Worm (Caenorhabditis elegans) whole organism, mixed stage, embryonic: Measurements from ENCODE around the gene F10E9.3.
A peak's percentile ranks its signal among the peaks of the same experiment; 100 is the strongest.

Experiments
- M03D4.4 ChIP-seq: sonication (generic microtip); optimal IDR thresholded peaks from 2 replicates; lab custom pipeline; 2017; ENCODE audit warnings: mild to moderate bottlenecking, missing genetic modification characterization, missing compliant biosample characterization
- blmp-1 ChIP-seq: fragments of 150-350 bp; optimal IDR thresholded peaks from 2 replicates; lab custom pipeline; 2014; ENCODE audit warnings: missing biosample characterization, missing genetic modification characterization
- ceh-39 ChIP-seq: fragments of 150-350 bp; optimal IDR thresholded peaks from 2 replicates; lab custom pipeline; 2014; ENCODE audit warnings: missing biosample characterization, missing genetic modification characterization
- ceh-83 ChIP-seq: fragments of 200-800 bp; sonication (Bioruptor generic); optimal IDR thresholded peaks from 2 replicates; lab custom pipeline; 2018; ENCODE audit warnings: mild to moderate bottlenecking, missing genetic modification characterization, missing compliant biosample characterization
- ces-1 ChIP-seq: fragments of 150-350 bp; optimal IDR thresholded peaks from 2 replicates; lab custom pipeline; 2014; ENCODE audit warnings: missing biosample characterization, missing genetic modification reagents, missing genetic modification characterization
- drap-1 ChIP-seq: fragments of 200-800 bp; sonication (Bioruptor generic); optimal IDR thresholded peaks from 3 replicates; lab custom pipeline; 2018; ENCODE audit warnings: mild to moderate bottlenecking, missing genetic modification characterization, missing compliant biosample characterization
- elt-1 ChIP-seq: sonication (generic microtip); optimal IDR thresholded peaks from 2 replicates; lab custom pipeline; 2017; ENCODE audit warnings: missing genetic modification characterization, mild to moderate bottlenecking, missing compliant biosample characterization, antibody characterized with exemption, moderate library complexity, borderline replicate concordance; ENCODE audit not compliant: insufficient read depth
- elt-3 ChIP-seq: fragments of 150-350 bp; optimal IDR thresholded peaks from 2 replicates; lab custom pipeline; 2014; ENCODE audit warnings: missing biosample characterization, missing genetic modification characterization
- flh-1 ChIP-seq: fragments of 200-800 bp; sonication (Bioruptor generic); optimal IDR thresholded peaks from 2 replicates; lab custom pipeline; 2018; ENCODE audit warnings: mild to moderate bottlenecking, missing genetic modification characterization, moderate library complexity, missing compliant biosample characterization
- ham-2 ChIP-seq: fragments of 200-800 bp; sonication (Bioruptor generic); optimal IDR thresholded peaks from 2 replicates; lab custom pipeline; 2018; ENCODE audit warnings: mild to moderate bottlenecking, missing genetic modification characterization, missing compliant biosample characterization
- hlh-1 ChIP-seq: fragments of 150-350 bp; optimal IDR thresholded peaks from 2 replicates; lab custom pipeline; 2014; ENCODE audit warnings: missing biosample characterization, missing genetic modification reagents, missing genetic modification characterization
- lin-13 ChIP-seq: fragments of 150-350 bp; optimal IDR thresholded peaks from 2 replicates; lab custom pipeline; 2014; ENCODE audit warnings: missing biosample characterization, missing genetic modification characterization
- lin-32 ChIP-seq: fragments of 200-800 bp; sonication (Bioruptor generic); optimal IDR thresholded peaks from 2 replicates; lab custom pipeline; 2018; ENCODE audit warnings: mild to moderate bottlenecking, missing genetic modification characterization, missing compliant biosample characterization
- lsy-2 ChIP-seq: fragments of 150-350 bp; optimal IDR thresholded peaks from 2 replicates; lab custom pipeline; 2014; ENCODE audit warnings: missing biosample characterization, missing genetic modification characterization
- mab-5 ChIP-seq: fragments of 150-350 bp; optimal IDR thresholded peaks from 2 replicates; lab custom pipeline; 2014; ENCODE audit warnings: missing biosample characterization, missing genetic modification characterization
- nhr-2 ChIP-seq: fragments of 150-350 bp; optimal IDR thresholded peaks from 2 replicates; lab custom pipeline; 2014; ENCODE audit warnings: missing biosample characterization, missing genetic modification characterization
- nhr-28 ChIP-seq: fragments of 150-350 bp; optimal IDR thresholded peaks from 2 replicates; lab custom pipeline; 2014; ENCODE audit warnings: missing biosample characterization, missing genetic modification characterization
- nhr-76 ChIP-seq: sonication (generic microtip); optimal IDR thresholded peaks from 2 replicates; lab custom pipeline; 2017; ENCODE audit warnings: missing biosample characterization, missing genetic modification characterization
- sem-2 ChIP-seq: fragments of 200-800 bp; sonication (Bioruptor generic); optimal IDR thresholded peaks from 2 replicates; lab custom pipeline; 2018; ENCODE audit warnings: mild to moderate bottlenecking, missing genetic modification characterization, missing compliant biosample characterization
- sptf-1 ChIP-seq: sonication (generic microtip); optimal IDR thresholded peaks from 2 replicates; lab custom pipeline; 2017; ENCODE audit warnings: mild to moderate bottlenecking, missing genetic modification characterization, moderate library complexity, missing compliant biosample characterization
- unc-120 ChIP-seq: sonication (generic microtip); optimal IDR thresholded peaks from 2 replicates; lab custom pipeline; 2017; ENCODE audit warnings: missing genetic modification characterization, missing compliant biosample characterization; ENCODE audit not compliant: poor library complexity, severe bottlenecking
- unc-39 ChIP-seq: fragments of 150-350 bp; optimal IDR thresholded peaks from 2 replicates; lab custom pipeline; 2014; ENCODE audit warnings: missing biosample characterization, missing genetic modification characterization
- zip-8 ChIP-seq: fragments of 150-350 bp; optimal IDR thresholded peaks from 2 replicates; lab custom pipeline; 2014; ENCODE audit warnings: missing biosample characterization, missing genetic modification characterization
- ztf-11 ChIP-seq: fragments of 150-350 bp; optimal IDR thresholded peaks from 2 replicates; lab custom pipeline; 2014; ENCODE audit warnings: missing biosample characterization, missing genetic modification characterization

The F10E9.3 gene

ce11 chrIII:8280352-8280751 is 30.5 kb upstream of the F10E9.3 start:
- TF ChIP-seq drap-1 (GFP tag; lab: Kevin White, UChicago) (no peak), unc-39 (no peak), M03D4.4 (tag; lab: Kevin White, UChicago) (no peak), sem-2 (GFP tag; lab: Kevin White, UChicago) (no peak), nhr-2 (tag; lab: Kevin White, UChicago) (no peak), nhr-28 (tag; lab: Kevin White, UChicago) (no peak), hlh-1 (tag; lab: Kevin White, UChicago) (no peak)

ce11 chrIII:8281310-8281709 is 29.5 kb upstream of the F10E9.3 start:
- no peak for TF ChIP-seq lin-13 (tag; lab: Kevin White, UChicago)
- TF ChIP-seq ztf-11 (tag; lab: Kevin White, UChicago) = no peak
- peak; percentile 4 for TF ChIP-seq nhr-2 (tag; lab: Kevin White, UChicago)
- TF ChIP-seq elt-3 (tag; lab: Kevin White, UChicago) = no peak
- TF ChIP-seq, all 35 proteins: peak for 1

ce11 chrIII:8283525-8283924 is 27.3 kb upstream of the F10E9.3 start:
- no peak for TF ChIP-seq sem-2 (GFP tag; lab: Kevin White, UChicago)
- TF ChIP-seq zip-8 (tag; lab: Kevin White, UChicago) = peak; percentile 35
- TF ChIP-seq hlh-1 (tag; lab: Kevin White, UChicago) = peak; percentile 5
- TF ChIP-seq nhr-2 (tag; lab: Kevin White, UChicago) = peak; percentile 21
- TF ChIP-seq ceh-83 = no peak

- no peak for TF ChIP-seq lin-32 (GFP tag; lab: Kevin White, UChicago)
- TF ChIP-seq ces-1 (GFP tag; lab: Kevin White, UChicago) = peak; percentile 23
- TF ChIP-seq flh-1 (GFP tag; lab: Kevin White, UChicago) = no peak
- no peak for TF ChIP-seq zip-8 (tag; lab: Kevin White, UChicago)
Measured at ce11 chrIII:8286003-8286402, 24.8 kb upstream of the F10E9.3 start.

ce11 chrIII:8286824-8287223 is 24.0 kb upstream of the F10E9.3 start:
- no peak for TF ChIP-seq flh-1 (GFP tag; lab: Kevin White, UChicago)
- peak; percentile 91 for TF ChIP-seq hlh-1 (tag; lab: Kevin White, UChicago)
- TF ChIP-seq, all 35 proteins: peak for 1

ce11 chrIII:8287519-8287918 is 23.3 kb upstream of the F10E9.3 start:
- TF ChIP-seq elt-1 = no peak
- no peak for TF ChIP-seq lsy-2 (tag; lab: Kevin White, UChicago)
- TF ChIP-seq M03D4.4 (tag; lab: Kevin White, UChicago) = no peak
- TF ChIP-seq zip-8 (tag; lab: Kevin White, UChicago) = no peak
- no peak for TF ChIP-seq blmp-1 (tag; lab: Kevin White, UChicago)
- no peak for TF ChIP-seq lin-32 (GFP tag; lab: Kevin White, UChicago)
- TF ChIP-seq sptf-1 (tag; lab: Kevin White, UChicago) = peak; percentile 27
- no peak for TF ChIP-seq mab-5 (tag; lab: Kevin White, UChicago)
- no peak for TF ChIP-seq nhr-2 (tag; lab: Kevin White, UChicago)
- TF ChIP-seq ceh-39 (tag; lab: Kevin White, UChicago) = no peak
- no peak for TF ChIP-seq nhr-76 (tag; lab: Kevin White, UChicago)
- peak; percentile 66 for TF ChIP-seq unc-120 (tag; lab: Kevin White, UChicago)
- TF ChIP-seq, all 35 proteins: peak for 2

- no peak for TF ChIP-seq M03D4.4 (tag; lab: Kevin White, UChicago)
- no peak for TF ChIP-seq unc-39
- peak; percentile 95 for TF ChIP-seq ces-1 (GFP tag; lab: Kevin White, UChicago)
- TF ChIP-seq ham-2 (GFP tag; lab: Kevin White, UChicago) = no peak
- TF ChIP-seq elt-1 = peak; percentile 43
Measured at ce11 chrIII:8289181-8289580, 21.6 kb upstream of the F10E9.3 start.
